Worm (Caenorhabditis elegans) whole organism, L4/young adult: ENCODE results near the gene fbxa-96.

Experiments
- W03F9.2 ChIP-seq: fragments of 150-350 bp; optimal IDR thresholded peaks from 2 replicates; lab custom pipeline; 2014; ENCODE audit warnings: missing biosample characterization, missing genetic modification characterization
- dao-5 ChIP-seq: sonication (generic microtip); optimal IDR thresholded peaks from 2 replicates; lab custom pipeline; 2016; ENCODE audit warnings: missing genotype, missing genetic modification characterization, moderate library complexity, missing compliant biosample characterization
- him-1 ChIP-seq: sonication (generic microtip); optimal IDR thresholded peaks from 2 replicates; lab custom pipeline; 2016; ENCODE audit warnings: missing genotype, missing genetic modification reagents, missing genetic modification characterization, missing compliant biosample characterization

Gene fbxa-96

DNA sequence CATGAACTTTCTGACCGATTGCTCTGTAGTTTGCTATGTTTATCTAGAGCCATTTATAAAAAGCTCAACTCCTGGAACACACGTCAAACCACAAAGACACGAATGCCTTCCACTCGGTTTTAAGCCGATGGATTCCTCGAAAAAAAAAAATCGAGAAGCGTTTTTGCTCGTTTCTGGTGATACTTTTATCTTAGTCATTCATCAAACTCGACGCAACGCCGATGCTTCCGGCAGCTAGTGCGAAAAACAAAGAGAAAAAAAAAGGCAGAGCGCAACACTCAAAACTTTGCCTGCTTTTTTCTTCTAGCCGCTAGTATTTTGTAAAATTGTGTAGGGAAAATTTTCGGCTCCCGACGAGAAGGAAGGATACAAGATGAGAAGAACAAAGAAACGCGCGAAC is 32.6 kb downstream of the fbxa-96 start:
- no peak for TF ChIP-seq dao-5 (tag; lab: Kevin White, UChicago)
- TF ChIP-seq W03F9.2 (tag; lab: Kevin White, UChicago) = no peak
- TF ChIP-seq him-1 = no peak

ce11 chrX:15026008-15026407 is 34.2 kb downstream of the fbxa-96 start, which contains the start of gene seb-3:
Gene seb-3, plus strand, starts transcription at chrX:15026308.
- no peak for TF ChIP-seq him-1
- TF ChIP-seq dao-5 (tag; lab: Kevin White, UChicago) = no peak
- no peak for TF ChIP-seq W03F9.2 (tag; lab: Kevin White, UChicago)

DNA sequence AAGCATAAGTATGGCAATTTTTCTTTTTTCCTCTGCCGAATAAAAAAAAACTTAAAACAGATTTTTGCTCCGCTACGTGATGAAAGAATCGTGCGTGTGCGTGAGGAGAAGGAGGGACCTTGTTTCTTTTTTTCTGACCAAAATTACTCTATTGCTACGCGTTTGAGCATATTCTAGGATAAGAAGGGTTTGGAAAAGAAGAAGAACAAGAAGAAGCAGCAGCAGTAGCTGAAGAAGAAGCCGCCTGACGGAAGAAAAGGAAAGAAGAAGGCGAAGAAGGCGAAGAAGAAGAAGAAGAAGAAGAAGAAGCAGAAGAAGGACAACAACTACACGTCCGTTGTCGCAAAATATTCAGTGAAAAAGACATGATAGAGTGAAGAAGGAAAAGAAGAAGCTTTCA is 44.1 kb downstream of the fbxa-96 start:
- TF ChIP-seq him-1 (no peak), dao-5 (tag; lab: Kevin White, UChicago) (no peak), W03F9.2 (tag; lab: Kevin White, UChicago) (no peak)

ce11 chrX:15013941-15014453 is 46.2 kb downstream of the fbxa-96 start:
- no peak for TF ChIP-seq dao-5 (tag; lab: Kevin White, UChicago)

ce11 chrX:15011526-15012274 is 48.5 kb downstream of the fbxa-96 start:
- no peak for TF ChIP-seq W03F9.2 (tag; lab: Kevin White, UChicago)
- no peak for TF ChIP-seq him-1
- no peak for TF ChIP-seq dao-5 (tag; lab: Kevin White, UChicago)

- TF ChIP-seq him-1 = no peak
- TF ChIP-seq dao-5 (tag; lab: Kevin White, UChicago) = no peak
- TF ChIP-seq W03F9.2 (tag; lab: Kevin White, UChicago) = no peak
Observed at ce11 chrX:15010941-15011340, 49.3 kb downstream of the fbxa-96 start.

DNA sequence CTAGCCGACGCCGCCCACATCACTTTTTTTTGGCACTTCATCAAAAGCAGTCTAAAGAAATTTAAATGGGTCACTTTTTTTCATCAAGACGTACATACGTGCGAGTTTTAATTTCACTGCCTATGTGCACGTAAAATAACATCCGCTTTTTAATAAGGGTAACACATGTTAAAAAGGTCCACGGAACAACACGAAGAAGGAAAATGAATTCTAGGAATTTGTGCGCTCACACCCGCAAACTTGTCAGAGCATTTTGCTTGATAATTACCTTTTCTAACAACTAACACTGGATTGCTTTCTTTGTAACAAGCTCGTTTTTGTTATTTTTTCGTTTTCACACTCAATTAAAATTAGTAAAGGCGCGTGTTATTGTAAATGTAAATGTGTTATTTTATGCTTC is 51.5 kb downstream of the fbxa-96 start:
- TF ChIP-seq W03F9.2 (tag; lab: Kevin White, UChicago) (no peak), dao-5 (tag; lab: Kevin White, UChicago) (no peak), him-1 (no peak)
